Worm (Caenorhabditis elegans) whole organism, young adult: ENCODE measurements around the gene F58B6.1.

Experiments
- B0336.3 ChIP-seq: fragments of 200-800 bp; sonication (Bioruptor generic); IDR thresholded peaks from 2 replicates; pipeline ENCODE4 v1.3.6; 2022; ENCODE audit warnings: missing genetic modification characterization, missing compliant biosample characterization
- F23B12.7 ChIP-seq: sonication (generic microtip); optimal IDR thresholded peaks from 2 replicates; lab custom pipeline; 2017; ENCODE audit warnings: missing genetic modification characterization, mild to moderate bottlenecking, missing compliant biosample characterization, antibody characterized with exemption, moderate library complexity; ENCODE audit not compliant: insufficient read depth
- F37B4.10 ChIP-seq: fragments of 200-800 bp; sonication (Bioruptor generic); IDR thresholded peaks from 2 replicates; pipeline ENCODE4 v1.3.6; 2022; ENCODE audit warnings: missing genetic modification characterization, missing compliant biosample characterization
- F55B11.4 ChIP-seq: sonication (generic microtip); optimal IDR thresholded peaks from 2 replicates; lab custom pipeline; 2016; ENCODE audit warnings: missing compliant biosample characterization, missing genetic modification characterization, borderline replicate concordance; ENCODE audit not compliant: insufficient read depth
- ZK185.1 ChIP-seq: sonication (generic microtip); optimal IDR thresholded peaks from 2 replicates; lab custom pipeline; 2016; ENCODE audit warnings: mild to moderate bottlenecking, missing genetic modification characterization, missing compliant biosample characterization; ENCODE audit not compliant: poor library complexity, severe bottlenecking
- akir-1 ChIP-seq: fragments of 200-800 bp; sonication (Bioruptor generic); optimal IDR thresholded peaks from 2 replicates; lab custom pipeline; 2018; ENCODE audit warnings: mild to moderate bottlenecking, missing genetic modification characterization, moderate library complexity, missing compliant biosample characterization
- ama-1 ChIP-seq, 3 experiments: fragments of 150-350 bp in 1 of 3; sonication (generic microtip) in 2 of 3; optimal IDR thresholded peaks; 2 replicates each; lab custom pipeline; 2014 to 2018; ENCODE audit warnings: missing biosample characterization in 2 of 3, missing genetic modification characterization in 2 of 3, missing genetic modification reagents in 2 of 3
- attf-5 ChIP-seq: fragments of 200-800 bp; sonication (Bioruptor generic); optimal IDR thresholded peaks from 2 replicates; lab custom pipeline; 2018; ENCODE audit warnings: mild to moderate bottlenecking, missing genetic modification characterization, missing compliant biosample characterization
- attf-6 ChIP-seq: fragments of 200-800 bp; sonication (Bioruptor generic); IDR thresholded peaks from 2 replicates; pipeline ENCODE4 v1.3.6; 2022; ENCODE audit warnings: missing genetic modification reagents, missing genetic modification characterization, missing compliant biosample characterization
- cebp-1 ChIP-seq, 2 experiments: fragments of 200-800 bp in 1 of 2; sonication (Bioruptor generic) in 1 of 2; sonication (generic microtip) in 1 of 2; IDR thresholded peaks in 1 of 2; optimal IDR thresholded peaks in 1 of 2; 2 replicates each; pipeline versions ENCODE4 v1.3.6 to Lab custom; 2017 to 2022; ENCODE audit warnings: missing compliant biosample characterization in 2 of 2, missing genetic modification characterization in 2 of 2, mild to moderate bottlenecking in 1 of 2, missing genetic modification reagents in 1 of 2, moderate library complexity in 1 of 2
- cebp-2 ChIP-seq: fragments of 200-800 bp; sonication (Bioruptor generic); IDR thresholded peaks from 2 replicates; pipeline ENCODE4 v1.3.6; 2022; ENCODE audit warnings: missing genetic modification characterization, missing compliant biosample characterization
- ceh-40 ChIP-seq: fragments of 200-800 bp; sonication (Bioruptor generic); IDR thresholded peaks from 2 replicates; pipeline ENCODE4 v1.3.6; 2022; ENCODE audit warnings: missing genetic modification characterization, missing compliant biosample characterization
- ceh-79 ChIP-seq: sonication (generic microtip); optimal IDR thresholded peaks from 2 replicates; lab custom pipeline; 2017; ENCODE audit warnings: mild to moderate bottlenecking, missing genetic modification characterization, missing compliant biosample characterization
- ceh-91 ChIP-seq: fragments of 200-800 bp; sonication (Bioruptor generic); IDR thresholded peaks from 2 replicates; pipeline ENCODE4 v1.3.6; 2022; ENCODE audit warnings: missing genetic modification reagents, missing genetic modification characterization, missing compliant biosample characterization
- efl-1 ChIP-seq: fragments of 150-350 bp; optimal IDR thresholded peaks from 2 replicates; lab custom pipeline; 2014; ENCODE audit warnings: missing biosample characterization, missing genetic modification reagents, missing genetic modification characterization
- egrh-3 ChIP-seq: fragments of 200-800 bp; sonication (Bioruptor generic); IDR thresholded peaks from 2 replicates; pipeline ENCODE4 v1.3.6; 2022; ENCODE audit warnings: missing genetic modification reagents, missing genetic modification characterization, missing compliant biosample characterization
- ets-4 ChIP-seq: fragments of 200-800 bp; sonication (Bioruptor generic); optimal IDR thresholded peaks from 2 replicates; lab custom pipeline; 2018; ENCODE audit warnings: mild to moderate bottlenecking, missing genetic modification characterization, missing compliant biosample characterization
- hlh-12 ChIP-seq: sonication (generic microtip); optimal IDR thresholded peaks from 2 replicates; lab custom pipeline; 2016; ENCODE audit warnings: missing genetic modification characterization, missing compliant biosample characterization
- hrde-1 ChIP-seq: sonication (generic microtip); optimal IDR thresholded peaks from 2 replicates; lab custom pipeline; 2016; ENCODE audit warnings: missing genetic modification characterization, mild to moderate bottlenecking, missing compliant biosample characterization, moderate library complexity, missing genotype, missing genetic modification reagents, borderline replicate concordance
- hsf-1 ChIP-seq: fragments of 200-800 bp; sonication (Bioruptor generic); IDR thresholded peaks from 2 replicates; pipeline ENCODE4 v1.3.6; 2022; ENCODE audit warnings: missing genetic modification reagents, missing genetic modification characterization, missing compliant biosample characterization
- madf-10 ChIP-seq: sonication (generic microtip); optimal IDR thresholded peaks from 2 replicates; lab custom pipeline; 2016; ENCODE audit warnings: mild to moderate bottlenecking, missing genetic modification characterization, missing compliant biosample characterization
- mcd-1 ChIP-seq: fragments of 200-800 bp; sonication (Bioruptor generic); IDR thresholded peaks from 2 replicates; pipeline ENCODE4 v1.3.6; 2022; ENCODE audit warnings: missing genetic modification reagents, missing genetic modification characterization, missing compliant biosample characterization
- mxl-1 ChIP-seq: sonication (generic microtip); optimal IDR thresholded peaks from 2 replicates; lab custom pipeline; 2016; ENCODE audit warnings: missing genetic modification characterization, missing compliant biosample characterization
- nfya-1 ChIP-seq: sonication (generic microtip); optimal IDR thresholded peaks from 2 replicates; lab custom pipeline; 2017; ENCODE audit warnings: antibody characterized with exemption, missing compliant biosample characterization, missing genetic modification characterization, borderline replicate concordance; ENCODE audit not compliant: insufficient read depth
- nhr-80 ChIP-seq: sonication (generic microtip); optimal IDR thresholded peaks from 2 replicates; lab custom pipeline; 2016; ENCODE audit warnings: missing genetic modification characterization, missing compliant biosample characterization
- rec-8 ChIP-seq, 2 experiments: sonication (generic microtip); optimal IDR thresholded peaks; 2 replicates each; lab custom pipeline; 2016; ENCODE audit warnings: mild to moderate bottlenecking in 2 of 2, missing genetic modification characterization in 2 of 2, missing genetic modification reagents in 2 of 2, missing genotype in 2 of 2, missing biosample characterization in 1 of 2, missing compliant biosample characterization in 1 of 2, moderate library complexity in 1 of 2
- rpc-1 ChIP-seq, 2 experiments: fragments of 150-350 bp in 1 of 2; sonication (generic microtip) in 1 of 2; optimal IDR thresholded peaks; 2 replicates each; lab custom pipeline; 2014 to 2018; ENCODE audit warnings: missing biosample characterization in 1 of 2, missing genetic modification characterization in 1 of 2, missing genetic modification reagents in 1 of 2, missing genotype in 1 of 2
- sdz-38 ChIP-seq: sonication (generic microtip); optimal IDR thresholded peaks from 2 replicates; lab custom pipeline; 2016; ENCODE audit warnings: missing genotype, missing genetic modification characterization, missing compliant biosample characterization
- somi-1 ChIP-seq: fragments of 200-800 bp; sonication (Bioruptor generic); optimal IDR thresholded peaks from 2 replicates; lab custom pipeline; 2018; ENCODE audit warnings: mild to moderate bottlenecking, missing genetic modification characterization, missing compliant biosample characterization
- tbp1 ChIP-seq: fragments of 200-800 bp; sonication (Bioruptor generic); optimal IDR thresholded peaks from 2 replicates; lab custom pipeline; 2018; ENCODE audit warnings: mild to moderate bottlenecking, missing genetic modification characterization, missing compliant biosample characterization
- xnd-1 ChIP-seq: sonication (generic microtip); optimal IDR thresholded peaks from 2 replicates; lab custom pipeline; 2016; ENCODE audit warnings: missing genotype, missing genetic modification reagents, missing genetic modification characterization, missing compliant biosample characterization
- zim-3 ChIP-seq: sonication (generic microtip); optimal IDR thresholded peaks from 2 replicates; lab custom pipeline; 2017; ENCODE audit warnings: mild to moderate bottlenecking, missing genetic modification characterization, moderate library complexity, missing compliant biosample characterization
- ztf-18 ChIP-seq: sonication (generic microtip); optimal IDR thresholded peaks from 2 replicates; lab custom pipeline; 2016; ENCODE audit warnings: missing genotype, mild to moderate bottlenecking, missing genetic modification characterization, missing compliant biosample characterization
- ztf-6 ChIP-seq: fragments of 200-800 bp; sonication (Bioruptor generic); IDR thresholded peaks from 2 replicates; pipeline ENCODE4 v1.3.6; 2022; ENCODE audit warnings: missing genetic modification reagents, missing genetic modification characterization, missing compliant biosample characterization

F58B6.1 gene

DNA sequence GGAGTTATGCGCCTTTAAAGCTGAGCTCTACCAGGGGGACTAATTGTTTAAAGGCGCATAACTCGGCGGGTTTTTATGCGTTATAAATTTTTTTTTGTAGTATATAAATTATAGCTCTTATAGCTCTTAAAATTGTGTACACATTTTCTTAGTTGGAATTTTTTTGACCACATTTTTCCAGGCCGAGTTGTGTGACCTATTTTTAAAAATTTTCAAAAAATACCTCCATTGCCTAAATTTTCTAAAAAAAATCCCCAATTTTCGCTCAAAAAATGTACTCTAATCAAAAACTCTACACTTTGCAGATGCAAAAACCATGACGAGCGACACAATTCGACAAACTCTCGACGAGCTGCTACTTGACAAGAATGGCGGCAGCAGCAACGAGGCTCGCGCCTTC lies 12.8 kb downstream of the F58B6.1 start, which contains the start of gene exc-6:
exc-6 (plus strand) TSS at position 301 of the 400 bp plus-strand sequence.
- no peak for TF ChIP-seq hsf-1 (GFP tag; lab: Robert Waterston, UW)
- no peak for TF ChIP-seq ceh-79 (tag; lab: Kevin White, UChicago)
- TF ChIP-seq attf-5 (GFP tag; lab: Kevin White, UChicago): no peak
- no peak for TF ChIP-seq madf-10
- no peak for TF ChIP-seq hrde-1 (tag; lab: Kevin White, UChicago)
- TF ChIP-seq, all 124 proteins: peak for 0

DNA sequence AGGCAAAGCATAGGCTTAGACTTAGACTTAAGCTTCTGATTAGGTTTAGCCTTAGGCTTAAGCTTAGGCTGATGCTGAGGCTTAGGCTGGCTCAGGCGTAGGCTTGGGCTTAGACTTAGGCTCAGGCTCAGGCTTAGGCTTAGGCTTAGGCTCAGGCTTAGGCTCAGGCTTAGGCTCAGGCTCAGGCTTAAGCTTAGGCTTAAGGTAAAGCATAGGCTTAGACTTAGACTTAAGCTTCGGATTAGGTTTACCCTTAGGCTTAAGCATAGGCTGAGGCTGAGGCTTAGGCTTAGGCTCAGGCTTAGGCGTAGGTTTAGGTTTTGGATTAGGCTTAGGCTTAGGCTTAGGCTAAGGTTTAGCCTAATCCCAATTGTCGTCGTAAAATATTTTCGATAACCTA lies 16.2 kb downstream of the F58B6.1 start:
- TF ChIP-seq cebp-1 (GFP tag; IDR thresholded peaks at IDR 0.05; lab: Robert Waterston, UW): no peak
- no peak for TF ChIP-seq cebp-1 (tag; optimal IDR thresholded peaks at IDR 0.05; lab: Kevin White, UChicago)
- TF ChIP-seq ets-4: no peak
- TF ChIP-seq nfya-1 (tag; lab: Kevin White, UChicago): no peak
- no peak for TF ChIP-seq ztf-6 (GFP tag; lab: Robert Waterston, UW)
- TF ChIP-seq ztf-18 (tag; lab: Kevin White, UChicago): no peak
- TF ChIP-seq egrh-3 (GFP tag; lab: Robert Waterston, UW): no peak
- no peak for TF ChIP-seq akir-1 (GFP tag; lab: Kevin White, UChicago)
- no peak for TF ChIP-seq B0336.3 (GFP tag; lab: Robert Waterston, UW)
- no peak for TF ChIP-seq rec-8 (tag; optimal IDR thresholded peaks at IDR 0.05; lab: Kevin White, UChicago)
- no peak for TF ChIP-seq ama-1 (optimal IDR thresholded peaks at IDR 0.05; lab: Kevin White, UChicago)
- no peak for TF ChIP-seq ama-1 (GFP tag; optimal IDR thresholded peaks at IDR 0.05; lab: Kevin White, UChicago)
- TF ChIP-seq somi-1 (GFP tag; lab: Kevin White, UChicago): no peak
- TF ChIP-seq ceh-40 (GFP tag; lab: Robert Waterston, UW): no peak
- no peak for TF ChIP-seq ZK185.1
- no peak for TF ChIP-seq mcd-1 (GFP tag; lab: Robert Waterston, UW)
- no peak for TF ChIP-seq ceh-91 (GFP tag; lab: Robert Waterston, UW)
- TF ChIP-seq attf-6 (GFP tag; lab: Robert Waterston, UW): no peak

- TF ChIP-seq zim-3: no peak
- no peak for TF ChIP-seq nhr-80 (tag; lab: Kevin White, UChicago)
- no peak for TF ChIP-seq xnd-1 (tag; lab: Kevin White, UChicago)
- TF ChIP-seq rpc-1 (optimal IDR thresholded peaks at IDR 0.05; lab: Kevin White, UChicago): no peak
- TF ChIP-seq rpc-1 (tag; optimal IDR thresholded peaks at IDR 0.05; lab: Kevin White, UChicago): no peak
- no peak for TF ChIP-seq F23B12.7 (tag; lab: Kevin White, UChicago)
- TF ChIP-seq mxl-1 (tag; lab: Kevin White, UChicago): no peak
- TF ChIP-seq ceh-91 (GFP tag; lab: Robert Waterston, UW): no peak
- no peak for TF ChIP-seq F55B11.4 (tag; lab: Kevin White, UChicago)
- TF ChIP-seq F37B4.10 (GFP tag; lab: Robert Waterston, UW): no peak
- no peak for TF ChIP-seq hlh-12 (tag; lab: Kevin White, UChicago)
- TF ChIP-seq sdz-38 (tag; lab: Kevin White, UChicago): no peak
- no peak for TF ChIP-seq tbp1 (GFP tag; lab: Kevin White, UChicago)
- no peak for TF ChIP-seq efl-1
- TF ChIP-seq cebp-2 (GFP tag; lab: Robert Waterston, UW): no peak
- TF ChIP-seq attf-5 (GFP tag; lab: Kevin White, UChicago): no peak
Observed at ce11 chrIII:1094391-1094790, 21.3 kb downstream of the F58B6.1 start.
